Fruit fly (Drosophila melanogaster) whole organism, prepupa: Measurements from ENCODE around the gene Nepl19.

Experiments used
- CG1621 ChIP-seq: fragments of 200-800 bp; sonication (Bioruptor generic); optimal IDR thresholded peaks from 3 replicates; lab custom pipeline; 2018; ENCODE audit warnings: missing biosample characterization, mild to moderate bottlenecking, missing genetic modification characterization
- CG6854 ChIP-seq: fragments of 200-800 bp; sonication (Bioruptor generic); optimal IDR thresholded peaks from 2 replicates; lab custom pipeline; 2017; ENCODE audit warnings: missing biosample characterization, mild to moderate bottlenecking, missing genetic modification characterization
- Ets96B ChIP-seq: fragments of 200-800 bp; optimal IDR thresholded peaks from 2 replicates; lab custom pipeline; 2019; ENCODE audit warnings: missing biosample characterization, mild to moderate bottlenecking, missing genetic modification characterization, moderate library complexity
- Gug ChIP-seq: fragments of 200-800 bp; sonication (Bioruptor generic); IDR thresholded peaks from 2 replicates; pipeline ENCODE4 v1.3.6; 2022; ENCODE audit warnings: missing biosample characterization, missing genetic modification characterization
- Sox15 ChIP-seq: fragments of 200-800 bp; sonication (Bioruptor generic); optimal IDR thresholded peaks from 3 replicates; lab custom pipeline; 2016; ENCODE audit warnings: missing biosample characterization, missing genetic modification characterization
- cyc ChIP-seq: fragments of 200-800 bp; sonication (Bioruptor generic); optimal IDR thresholded peaks from 3 replicates; lab custom pipeline; 2016; ENCODE audit warnings: missing biosample characterization, missing genetic modification characterization
- spab ChIP-seq: fragments of 200-800 bp; sonication (Bioruptor generic); optimal IDR thresholded peaks from 2 replicates; lab custom pipeline; 2017; ENCODE audit warnings: missing biosample characterization, mild to moderate bottlenecking, missing genetic modification characterization, missing genetic modification reagents
- ss ChIP-seq, 2 experiments: fragments of 200-800 bp; sonication (Bioruptor generic); optimal IDR thresholded peaks; 2 replicates in 1 of 2; 3 replicates in 1 of 2; lab custom pipeline; 2017 to 2018; ENCODE audit warnings: mild to moderate bottlenecking in 2 of 2, missing biosample characterization in 2 of 2, missing genetic modification characterization in 2 of 2, moderate library complexity in 1 of 2

DNA sequence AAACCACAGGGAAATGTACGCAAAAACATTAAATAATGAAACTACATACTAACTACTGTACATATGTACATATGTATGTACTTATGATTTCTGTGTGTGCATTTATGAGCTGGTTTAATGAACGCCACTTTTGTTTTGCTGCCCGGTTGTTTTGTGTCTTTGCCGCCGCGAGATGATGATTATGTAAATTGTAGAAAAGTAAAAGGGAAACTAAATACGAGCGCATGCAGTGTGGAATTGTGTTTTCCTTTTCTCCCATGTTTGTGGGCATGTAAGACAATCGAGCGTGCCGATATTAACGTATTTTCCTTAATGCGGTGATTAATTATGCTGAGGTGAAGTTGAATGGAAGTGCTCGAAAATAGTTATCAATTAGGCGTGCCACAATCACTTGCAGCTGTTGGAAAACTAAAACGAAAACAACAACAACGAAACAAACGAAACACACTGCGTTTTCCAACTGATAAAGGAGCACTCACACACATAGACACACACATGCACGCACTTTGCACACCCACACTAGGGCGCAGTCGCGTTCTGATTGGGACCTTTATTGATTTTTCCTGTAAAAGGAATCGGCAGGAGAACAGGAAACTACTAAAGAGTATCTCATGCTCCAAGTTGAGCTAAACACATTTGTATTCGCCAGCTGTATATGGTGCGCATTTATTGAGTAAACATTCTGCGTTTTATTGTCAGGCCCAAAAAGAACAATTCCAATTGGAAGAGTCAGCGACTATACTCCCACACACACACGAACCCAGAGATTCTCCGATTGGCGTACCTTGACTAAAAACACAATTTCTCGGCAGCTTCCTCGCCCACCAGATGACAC lies 35.9 kb downstream of the Nepl19 start:
- no peak for TF ChIP-seq Sox15 (GFP tag; lab: Kevin White, UChicago)
- TF ChIP-seq Gug (GFP tag; lab: Robert Waterston, UW) = no peak
- TF ChIP-seq CG6854 (GFP tag; lab: Kevin White, UChicago) = no peak
- TF ChIP-seq ss (GFP tag; optimal IDR thresholded peaks at IDR 0.05; lab: Kevin White, UChicago) = no peak
- no peak for TF ChIP-seq Ets96B (tag; lab: Kevin White, UChicago)
- no peak for TF ChIP-seq cyc (GFP tag; lab: Kevin White, UChicago)
- TF ChIP-seq spab (GFP tag; lab: Kevin White, UChicago) = no peak
- TF ChIP-seq CG1621 (tag; lab: Kevin White, UChicago) = no peak
